Worm (Caenorhabditis elegans) whole organism, young adult: Measurements from ENCODE around the gene srw-73.

Experiments used
- B0019.2 ChIP-seq: fragments of 200-800 bp; sonication (Bioruptor generic); conservative IDR thresholded peaks from 2 replicates; pipeline ENCODE4 v1.3.6; 2022; ENCODE audit warnings: missing genetic modification reagents, missing genetic modification characterization, missing compliant biosample characterization
- B0035.1 ChIP-seq: sonication (generic microtip); optimal IDR thresholded peaks from 2 replicates; lab custom pipeline; 2016; ENCODE audit warnings: missing genetic modification characterization, mild to moderate bottlenecking, missing compliant biosample characterization, missing genotype, missing genetic modification reagents
- B0336.3 ChIP-seq: fragments of 200-800 bp; sonication (Bioruptor generic); IDR thresholded peaks from 2 replicates; pipeline ENCODE4 v1.3.6; 2022; ENCODE audit warnings: missing genetic modification characterization, missing compliant biosample characterization
- C06A6.2 ChIP-seq: fragments of 200-800 bp; sonication (Bioruptor generic); conservative IDR thresholded peaks from 2 replicates; pipeline ENCODE4 v1.3.6; 2022; ENCODE audit warnings: missing genetic modification characterization, missing compliant biosample characterization
- F39B2.1 ChIP-seq: fragments of 200-800 bp; sonication (Bioruptor generic); IDR thresholded peaks from 2 replicates; pipeline ENCODE4 v1.3.6; 2022; ENCODE audit warnings: missing genetic modification reagents, missing genetic modification characterization, missing compliant biosample characterization
- F52B5.7 ChIP-seq: sonication (generic microtip); optimal IDR thresholded peaks from 2 replicates; lab custom pipeline; 2016; ENCODE audit warnings: mild to moderate bottlenecking, missing genetic modification characterization, missing compliant biosample characterization
- F55B11.4 ChIP-seq: sonication (generic microtip); optimal IDR thresholded peaks from 2 replicates; lab custom pipeline; 2016; ENCODE audit warnings: missing compliant biosample characterization, missing genetic modification characterization, borderline replicate concordance; ENCODE audit not compliant: insufficient read depth
- K11D2.4 ChIP-seq: fragments of 200-800 bp; sonication (Bioruptor generic); IDR thresholded peaks from 2 replicates; pipeline ENCODE4 v1.3.6; 2022; ENCODE audit warnings: missing genetic modification reagents, missing genetic modification characterization, missing compliant biosample characterization
- K12H6.12 ChIP-seq: fragments of 200-800 bp; sonication (Bioruptor generic); optimal IDR thresholded peaks from 2 replicates; lab custom pipeline; 2018; ENCODE audit warnings: mild to moderate bottlenecking, missing genetic modification characterization, missing compliant biosample characterization
- Y53G8AR.9 ChIP-seq: fragments of 200-800 bp; sonication (Bioruptor generic); conservative IDR thresholded peaks from 2 replicates; pipeline ENCODE4 v1.3.6; 2022; ENCODE audit warnings: missing genetic modification reagents, missing genetic modification characterization, missing compliant biosample characterization
- ama-1 ChIP-seq, 3 experiments: fragments of 150-350 bp in 1 of 3; sonication (generic microtip) in 2 of 3; optimal IDR thresholded peaks; 2 replicates each; lab custom pipeline; 2014 to 2018; ENCODE audit warnings: missing biosample characterization in 2 of 3, missing genetic modification characterization in 2 of 3, missing genetic modification reagents in 2 of 3
- attf-5 ChIP-seq: fragments of 200-800 bp; sonication (Bioruptor generic); optimal IDR thresholded peaks from 2 replicates; lab custom pipeline; 2018; ENCODE audit warnings: mild to moderate bottlenecking, missing genetic modification characterization, missing compliant biosample characterization
- attf-6 ChIP-seq: fragments of 200-800 bp; sonication (Bioruptor generic); IDR thresholded peaks from 2 replicates; pipeline ENCODE4 v1.3.6; 2022; ENCODE audit warnings: missing genetic modification reagents, missing genetic modification characterization, missing compliant biosample characterization
- bed-2 ChIP-seq: fragments of 200-800 bp; sonication (Bioruptor generic); IDR thresholded peaks from 2 replicates; pipeline ENCODE4 v1.3.6; 2022; ENCODE audit warnings: missing genetic modification reagents, missing genetic modification characterization, missing compliant biosample characterization
- ccch-3 ChIP-seq: fragments of 200-800 bp; sonication (Bioruptor generic); optimal IDR thresholded peaks from 2 replicates; lab custom pipeline; 2018; ENCODE audit warnings: mild to moderate bottlenecking, missing genetic modification characterization, missing compliant biosample characterization
- cebp-1 ChIP-seq, 2 experiments: fragments of 200-800 bp in 1 of 2; sonication (Bioruptor generic) in 1 of 2; sonication (generic microtip) in 1 of 2; IDR thresholded peaks in 1 of 2; optimal IDR thresholded peaks in 1 of 2; 2 replicates each; pipeline versions ENCODE4 v1.3.6 to Lab custom; 2017 to 2022; ENCODE audit warnings: missing compliant biosample characterization in 2 of 2, missing genetic modification characterization in 2 of 2, mild to moderate bottlenecking in 1 of 2, missing genetic modification reagents in 1 of 2, moderate library complexity in 1 of 2
- ceh-58 ChIP-seq: fragments of 200-800 bp; sonication (Bioruptor generic); IDR thresholded peaks from 2 replicates; pipeline ENCODE4 v1.3.6; 2022; ENCODE audit warnings: missing genetic modification characterization, missing compliant biosample characterization
- ceh-79 ChIP-seq: sonication (generic microtip); optimal IDR thresholded peaks from 2 replicates; lab custom pipeline; 2017; ENCODE audit warnings: mild to moderate bottlenecking, missing genetic modification characterization, missing compliant biosample characterization
- dpff-1 ChIP-seq: sonication (generic microtip); optimal IDR thresholded peaks from 2 replicates; lab custom pipeline; 2017; ENCODE audit warnings: mild to moderate bottlenecking, missing genetic modification characterization, missing compliant biosample characterization
- egl-44 ChIP-seq: fragments of 200-800 bp; sonication (Bioruptor generic); IDR thresholded peaks from 2 replicates; pipeline ENCODE4 v1.3.6; 2022; ENCODE audit warnings: missing genetic modification reagents, missing genetic modification characterization, missing compliant biosample characterization
- hmg-1.2 ChIP-seq: fragments of 200-800 bp; sonication (Bioruptor generic); IDR thresholded peaks from 2 replicates; pipeline ENCODE4 v1.3.6; 2022; ENCODE audit warnings: missing genetic modification reagents, missing genetic modification characterization, missing compliant biosample characterization
- hsf-1 ChIP-seq: fragments of 200-800 bp; sonication (Bioruptor generic); IDR thresholded peaks from 2 replicates; pipeline ENCODE4 v1.3.6; 2022; ENCODE audit warnings: missing genetic modification reagents, missing genetic modification characterization, missing compliant biosample characterization
- let-607 ChIP-seq, 2 experiments: fragments of 200-800 bp in 1 of 2; sonication (Bioruptor generic) in 1 of 2; sonication (generic microtip) in 1 of 2; optimal IDR thresholded peaks; 2 replicates each; lab custom pipeline; 2016 to 2018; ENCODE audit warnings: mild to moderate bottlenecking in 2 of 2, missing compliant biosample characterization in 2 of 2, missing genetic modification characterization in 2 of 2, moderate library complexity in 2 of 2, missing genotype in 1 of 2
- lin-26 ChIP-seq: fragments of 200-800 bp; sonication (Bioruptor generic); IDR thresholded peaks from 2 replicates; pipeline ENCODE4 v1.3.6; 2022; ENCODE audit warnings: missing genetic modification reagents, missing genetic modification characterization, missing compliant biosample characterization
- madf-10 ChIP-seq: sonication (generic microtip); optimal IDR thresholded peaks from 2 replicates; lab custom pipeline; 2016; ENCODE audit warnings: mild to moderate bottlenecking, missing genetic modification characterization, missing compliant biosample characterization
- mxl-1 ChIP-seq: sonication (generic microtip); optimal IDR thresholded peaks from 2 replicates; lab custom pipeline; 2016; ENCODE audit warnings: missing genetic modification characterization, missing compliant biosample characterization
- nfya-2 ChIP-seq: fragments of 200-800 bp; sonication (Bioruptor generic); IDR thresholded peaks from 2 replicates; pipeline ENCODE4 v1.3.6; 2022; ENCODE audit warnings: missing genetic modification reagents, missing genetic modification characterization, missing compliant biosample characterization
- nfyb-1 ChIP-seq: fragments of 200-800 bp; sonication (Bioruptor generic); IDR thresholded peaks from 2 replicates; pipeline ENCODE4 v1.3.6; 2022; ENCODE audit warnings: missing genetic modification reagents, missing genetic modification characterization, missing compliant biosample characterization
- nhr-120 ChIP-seq: fragments of 200-800 bp; sonication (Bioruptor generic); IDR thresholded peaks from 2 replicates; pipeline ENCODE4 v1.3.6; 2022; ENCODE audit warnings: missing genetic modification characterization, missing compliant biosample characterization
- nhr-179 ChIP-seq: sonication (generic microtip); optimal IDR thresholded peaks from 2 replicates; lab custom pipeline; 2016; ENCODE audit warnings: mild to moderate bottlenecking, missing genetic modification characterization, missing compliant biosample characterization
- nhr-80 ChIP-seq: sonication (generic microtip); optimal IDR thresholded peaks from 2 replicates; lab custom pipeline; 2016; ENCODE audit warnings: missing genetic modification characterization, missing compliant biosample characterization
- pbrm-1 ChIP-seq: fragments of 200-800 bp; sonication (Bioruptor generic); IDR thresholded peaks from 2 replicates; pipeline ENCODE4 v1.3.6; 2022; ENCODE audit warnings: missing genetic modification reagents, missing genetic modification characterization, missing compliant biosample characterization
- pha-4 ChIP-seq: fragments of 150-350 bp; sonication (generic microtip); optimal IDR thresholded peaks from 2 replicates; lab custom pipeline; 2014; ENCODE audit warnings: missing biosample characterization, missing genetic modification reagents, missing genetic modification characterization
- rec-8 ChIP-seq, 2 experiments: sonication (generic microtip); optimal IDR thresholded peaks; 2 replicates each; lab custom pipeline; 2016; ENCODE audit warnings: mild to moderate bottlenecking in 2 of 2, missing genetic modification characterization in 2 of 2, missing genetic modification reagents in 2 of 2, missing genotype in 2 of 2, missing biosample characterization in 1 of 2, missing compliant biosample characterization in 1 of 2, moderate library complexity in 1 of 2
- repo-1 ChIP-seq: sonication (generic microtip); optimal IDR thresholded peaks from 2 replicates; lab custom pipeline; 2017; ENCODE audit warnings: mild to moderate bottlenecking, missing genetic modification characterization, missing compliant biosample characterization
- sdz-38 ChIP-seq: sonication (generic microtip); optimal IDR thresholded peaks from 2 replicates; lab custom pipeline; 2016; ENCODE audit warnings: missing genotype, missing genetic modification characterization, missing compliant biosample characterization
- snpc-4 ChIP-seq, 5 experiments: fragments of 150-350 bp in 1 of 5; sonication (generic microtip) in 4 of 5; optimal IDR thresholded peaks; 2 replicates each; lab custom pipeline; 2014 to 2018; ENCODE audit warnings: missing genetic modification characterization in 5 of 5, missing biosample characterization in 3 of 5, antibody characterized with exemption in 2 of 5, mild to moderate bottlenecking in 2 of 5, missing compliant biosample characterization in 2 of 5, missing genotype in 2 of 5, moderate library complexity in 2 of 5, missing genetic modification reagents in 1 of 5
- somi-1 ChIP-seq: fragments of 200-800 bp; sonication (Bioruptor generic); optimal IDR thresholded peaks from 2 replicates; lab custom pipeline; 2018; ENCODE audit warnings: mild to moderate bottlenecking, missing genetic modification characterization, missing compliant biosample characterization
- tbp1 ChIP-seq: fragments of 200-800 bp; sonication (Bioruptor generic); optimal IDR thresholded peaks from 2 replicates; lab custom pipeline; 2018; ENCODE audit warnings: mild to moderate bottlenecking, missing genetic modification characterization, missing compliant biosample characterization
- tlf-1 ChIP-seq: fragments of 200-800 bp; sonication (Bioruptor generic); optimal IDR thresholded peaks from 2 replicates; lab custom pipeline; 2018; ENCODE audit warnings: mild to moderate bottlenecking, missing genetic modification characterization, missing compliant biosample characterization
- ztf-25 ChIP-seq: fragments of 200-800 bp; sonication (Bioruptor generic); IDR thresholded peaks from 2 replicates; pipeline ENCODE4 v1.3.6; 2022; ENCODE audit warnings: missing genetic modification reagents, missing genetic modification characterization, missing compliant biosample characterization
- ztf-28 ChIP-seq: fragments of 200-800 bp; sonication (Bioruptor generic); IDR thresholded peaks from 2 replicates; pipeline ENCODE4 v1.3.6; 2022; ENCODE audit warnings: missing genetic modification reagents, missing genetic modification characterization, missing compliant biosample characterization

srw-73 gene

DNA sequence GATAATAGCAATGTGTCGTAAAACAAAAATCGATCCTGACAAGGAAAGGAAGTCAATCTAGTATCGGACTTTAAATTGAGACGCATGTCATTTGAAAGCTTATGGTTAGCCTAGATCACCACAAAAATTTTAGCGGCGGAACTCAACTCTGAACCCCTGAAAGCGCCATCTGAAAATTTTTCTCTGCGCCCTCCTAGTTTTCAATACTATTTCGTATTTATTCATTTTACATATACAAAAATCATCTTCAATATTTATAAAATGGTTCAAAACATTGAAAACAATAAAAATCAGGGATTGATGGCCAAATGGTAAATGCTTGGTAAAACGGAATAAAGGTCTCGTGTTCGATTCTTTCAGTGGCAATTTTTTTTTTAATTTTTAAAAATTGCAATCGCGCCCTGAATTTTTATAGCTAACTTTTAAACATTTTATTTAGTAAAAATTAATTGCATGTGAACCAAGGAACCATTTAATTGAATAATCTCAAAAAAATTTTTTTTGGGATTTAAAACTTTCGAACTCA is 9.1 kb upstream of the srw-73 start:
- TF ChIP-seq hmg-1.2 (GFP tag; lab: Robert Waterston, UW): peak; percentile 94
- 0 out of 2 replicates have a peak, but pooled peaks have one; percentile 29 for TF ChIP-seq ztf-25 (GFP tag; lab: Robert Waterston, UW)
- TF ChIP-seq lin-26 (GFP tag; lab: Robert Waterston, UW): peak; percentile 71
- TF ChIP-seq pbrm-1 (GFP tag; lab: Robert Waterston, UW): 0 out of 2 replicates have a peak, but pooled peaks have one; percentile 35
- TF ChIP-seq attf-6 (GFP tag; lab: Robert Waterston, UW): peak; percentile 60; the same call in 1 of the 2 replicates

DNA sequence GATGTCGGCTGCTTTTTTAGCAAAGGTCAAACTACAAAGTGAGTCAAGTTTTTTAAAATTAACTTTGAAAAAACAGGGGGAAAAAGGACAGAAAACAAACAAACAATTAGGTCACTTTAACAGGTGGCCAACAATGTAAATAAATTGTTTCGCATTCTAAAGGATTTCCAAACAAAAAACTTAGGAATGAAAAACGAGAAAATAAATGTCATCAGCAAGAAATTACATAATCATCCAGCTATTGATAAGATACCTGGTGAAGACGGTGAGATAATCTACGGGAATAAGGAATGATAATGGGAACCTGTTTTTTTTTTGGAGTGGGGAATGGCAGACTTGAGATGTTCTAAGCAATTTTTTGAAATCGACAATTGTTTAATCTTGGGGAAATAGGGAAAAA is 7.8 kb upstream of the srw-73 start:
- TF ChIP-seq ceh-79 (no peak), F39B2.1 (GFP tag; lab: Robert Waterston, UW) (no peak), pha-4 (tag; lab: Kevin White, UChicago) (no peak), F52B5.7 (tag; lab: Kevin White, UChicago) (no peak), rec-8 (tag; optimal IDR thresholded peaks at IDR 0.05; lab: Kevin White, UChicago) (no peak), repo-1 (tag; lab: Kevin White, UChicago) (no peak), nhr-179 (tag; lab: Kevin White, UChicago) (no peak), ccch-3 (no peak), egl-44 (no peak), tlf-1 (GFP tag; lab: Kevin White, UChicago) (no peak), nfya-2 (GFP tag; lab: Robert Waterston, UW) (no peak), madf-10 (no peak), hmg-1.2 (GFP tag; lab: Robert Waterston, UW) (no peak), mxl-1 (tag; lab: Kevin White, UChicago) (no peak), nhr-120 (GFP tag; lab: Robert Waterston, UW) (no peak)

DNA sequence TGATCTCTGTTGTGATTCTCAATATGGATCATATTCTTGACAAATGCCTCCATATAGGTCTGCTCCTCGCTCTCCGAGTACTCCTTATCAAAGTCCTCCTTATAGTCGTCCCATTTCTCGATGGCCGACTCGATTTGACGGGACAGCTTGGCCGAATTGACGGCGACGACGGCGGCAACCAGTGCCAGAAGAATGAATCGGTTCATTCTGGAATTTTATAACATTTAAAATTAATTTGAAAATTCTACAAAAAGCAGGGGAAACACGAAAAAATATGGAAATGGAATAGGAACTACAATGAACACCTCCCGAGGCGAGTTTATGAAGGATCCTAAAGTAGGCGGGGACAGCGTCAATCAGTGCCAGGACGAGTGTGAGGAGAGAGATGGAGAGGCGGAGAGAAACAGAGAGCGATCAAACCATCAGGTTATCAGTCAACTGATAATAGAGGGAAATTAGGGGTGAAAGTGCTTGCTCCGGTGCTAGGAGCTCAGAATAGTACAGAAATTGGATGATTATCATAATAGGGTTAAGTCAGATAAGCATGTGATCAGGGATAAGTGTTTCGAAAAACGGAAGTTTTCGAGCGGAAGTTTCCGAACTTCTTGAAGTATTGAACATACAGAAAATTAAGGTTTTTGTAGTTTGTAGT is 6.9 kb upstream of the srw-73 start, which contains the start of gene cpl-1:
TSS of gene cpl-1 (minus strand) at position 207 of the 652 bp plus-strand sequence.
- TF ChIP-seq attf-5 (peak; percentile 3), nfyb-1 (0 out of 2 replicates have a peak, but pooled peaks have one; percentile 36), hsf-1 (GFP tag; lab: Robert Waterston, UW) (no peak), K11D2.4 (GFP tag; lab: Robert Waterston, UW) (no peak), madf-10 (peak; percentile 29), ama-1 (optimal IDR thresholded peaks at IDR 0.05; lab: Kevin White, UChicago) (peak; percentile 63), ama-1 (GFP tag; optimal IDR thresholded peaks at IDR 0.05; lab: Kevin White, UChicago) (no peak), C06A6.2 (GFP tag; lab: Robert Waterston, UW) (no peak), ceh-58 (GFP tag; lab: Robert Waterston, UW) (no peak), snpc-4 (GFP tag; optimal IDR thresholded peaks at IDR 0.05; lab: Kevin White, UChicago) (no peak), snpc-4 (tag; optimal IDR thresholded peaks at IDR 0.05; lab: Kevin White, UChicago) (peak in 2 of 4 experiments; percentile 11 to 35), sdz-38 (peak; percentile 47), pbrm-1 (GFP tag; lab: Robert Waterston, UW) (0 out of 2 replicates have a peak, but pooled peaks have one; percentile 30), let-607 (tag; optimal IDR thresholded peaks at IDR 0.05; lab: Kevin White, UChicago) (peak in 1 of 2 experiments; percentile 30), K12H6.12 (tag; lab: Kevin White, UChicago) (peak; percentile 22), somi-1 (GFP tag; lab: Kevin White, UChicago) (peak; percentile 33), F52B5.7 (tag; lab: Kevin White, UChicago) (peak; percentile 2), cebp-1 (GFP tag; IDR thresholded peaks at IDR 0.05; lab: Robert Waterston, UW) (no peak), cebp-1 (tag; optimal IDR thresholded peaks at IDR 0.05; lab: Kevin White, UChicago) (peak; percentile 32), B0019.2 (GFP tag; lab: Robert Waterston, UW) (no peak), nhr-80 (peak; percentile 74), F55B11.4 (tag; lab: Kevin White, UChicago) (no peak), B0035.1 (tag; lab: Kevin White, UChicago) (no peak), ztf-28 (GFP tag; lab: Robert Waterston, UW) (no peak), bed-2 (no peak), tbp1 (GFP tag; lab: Kevin White, UChicago) (peak; percentile 28), Y53G8AR.9 (0 out of 2 replicates have a peak, but pooled peaks have one; percentile 11), dpff-1 (tag; lab: Kevin White, UChicago) (no peak), B0336.3 (GFP tag; lab: Robert Waterston, UW) (peak; percentile 42; the same call in 1 of the 2 replicates)
